Fruit fly (Drosophila melanogaster): ENCODE data around the gene CG5823.

Gene CG5823

DNA sequence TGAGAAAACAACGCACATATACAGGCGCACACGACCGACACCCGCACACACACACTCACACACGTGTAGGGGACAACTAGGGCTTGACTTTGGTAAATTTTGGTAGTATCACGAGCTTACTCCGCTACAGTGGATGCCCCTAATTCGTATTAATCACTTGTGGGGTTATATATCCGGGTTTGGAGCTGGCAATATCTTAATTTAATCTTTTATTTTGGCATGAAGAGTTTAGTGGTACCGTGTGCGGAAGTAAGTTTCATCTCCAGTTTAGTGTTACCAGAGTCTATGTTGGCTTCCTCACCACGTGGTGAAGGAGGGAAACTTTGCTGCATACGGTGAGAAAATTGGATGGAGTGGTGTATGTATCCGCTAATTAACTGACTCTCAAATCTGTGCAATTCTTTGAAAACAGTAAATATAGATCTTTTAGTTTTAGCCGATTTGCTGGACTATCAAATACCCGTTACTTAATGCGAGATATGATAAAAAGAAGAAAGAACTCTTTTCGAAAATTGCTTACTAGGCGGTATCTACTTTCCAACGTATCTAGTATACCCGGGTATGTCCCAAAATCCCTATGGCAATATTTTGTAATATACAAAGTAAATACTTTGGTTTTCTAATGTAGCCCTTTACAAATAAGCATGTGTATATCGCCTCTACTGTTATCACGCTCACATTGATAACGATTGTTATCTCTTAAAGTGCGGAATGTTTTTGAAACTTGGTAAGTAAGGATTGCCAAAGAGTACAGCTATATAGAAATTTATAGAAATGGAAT is at the start of gene CG5823, which contains the start of gene P5cr-2:
TSS of gene CG5823 (minus strand) at position 263 of the 781 bp plus-strand sequence.
TSS of gene P5cr-2 (plus strand) at position 491 of the 781 bp plus-strand sequence.
- TF ChIP-seq h (optimal IDR thresholded peaks at IDR 0.05) (no peak), psq (optimal IDR thresholded peaks at IDR 0.05) (no peak), ttk (optimal IDR thresholded peaks at IDR 0.05) (no peak), insv (optimal IDR thresholded peaks at IDR 0.05) (no peak), Sin3A (optimal IDR thresholded peaks at IDR 0.05) (no peak), Myc (optimal IDR thresholded peaks at IDR 0.05) (no peak)

dm6 chr3R:17583658-17584460 is 49.5 kb upstream of the CG5823 start:
- TF ChIP-seq insv (optimal IDR thresholded peaks at IDR 0.05), result no peak
- TF ChIP-seq Myc (optimal IDR thresholded peaks at IDR 0.05), result no peak
- TF ChIP-seq ttk (optimal IDR thresholded peaks at IDR 0.05), result no peak
- no peak for TF ChIP-seq psq (optimal IDR thresholded peaks at IDR 0.05)
- no peak for TF ChIP-seq h (optimal IDR thresholded peaks at IDR 0.05)
- no peak for TF ChIP-seq Sin3A (optimal IDR thresholded peaks at IDR 0.05)

DNA sequence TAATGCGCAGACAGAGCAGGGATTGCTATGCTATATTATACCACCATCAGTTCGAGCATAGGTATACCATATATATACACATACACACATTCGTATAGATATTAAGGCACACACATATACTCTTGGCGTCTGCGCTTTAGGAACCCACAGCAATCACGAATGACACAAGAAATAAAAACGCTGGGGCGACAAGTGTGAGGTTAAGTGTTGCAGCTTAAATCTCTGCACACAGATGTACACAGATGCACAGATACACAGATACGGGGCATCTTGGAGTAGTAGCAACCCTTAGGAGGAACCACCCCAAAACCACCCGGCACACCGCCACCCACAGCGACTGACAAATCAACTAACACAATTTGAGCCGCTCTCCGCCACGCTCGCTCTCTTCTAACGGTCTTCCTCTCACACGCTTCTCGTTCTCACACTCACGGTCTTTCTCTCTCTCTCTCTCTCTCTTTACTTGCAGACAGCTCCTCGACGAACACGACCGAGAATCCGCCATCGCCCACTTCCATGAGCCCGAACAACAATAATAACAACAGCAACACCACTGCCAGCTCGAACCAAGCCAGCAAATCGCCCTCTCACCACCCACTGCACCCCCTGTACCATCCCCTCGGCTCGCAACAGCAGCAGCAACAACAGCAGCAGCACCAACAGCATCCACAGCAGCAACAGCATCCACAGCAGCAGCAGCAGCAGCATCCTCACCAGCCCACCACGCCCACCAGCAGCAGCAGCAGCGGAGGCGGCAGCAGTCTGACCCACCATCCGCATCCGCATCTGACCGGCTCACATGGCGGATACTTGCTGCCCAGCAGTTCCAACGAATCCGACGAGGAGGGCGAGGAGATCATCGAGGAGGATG is 32.5 kb upstream of the CG5823 start:
- no peak for TF ChIP-seq Myc (optimal IDR thresholded peaks at IDR 0.05)
- TF ChIP-seq h (optimal IDR thresholded peaks at IDR 0.05), result no peak
- no peak for TF ChIP-seq insv (optimal IDR thresholded peaks at IDR 0.05)
- TF ChIP-seq ttk (optimal IDR thresholded peaks at IDR 0.05), result no peak
- no peak for TF ChIP-seq Sin3A (optimal IDR thresholded peaks at IDR 0.05)
- no peak for TF ChIP-seq psq (optimal IDR thresholded peaks at IDR 0.05)

DNA sequence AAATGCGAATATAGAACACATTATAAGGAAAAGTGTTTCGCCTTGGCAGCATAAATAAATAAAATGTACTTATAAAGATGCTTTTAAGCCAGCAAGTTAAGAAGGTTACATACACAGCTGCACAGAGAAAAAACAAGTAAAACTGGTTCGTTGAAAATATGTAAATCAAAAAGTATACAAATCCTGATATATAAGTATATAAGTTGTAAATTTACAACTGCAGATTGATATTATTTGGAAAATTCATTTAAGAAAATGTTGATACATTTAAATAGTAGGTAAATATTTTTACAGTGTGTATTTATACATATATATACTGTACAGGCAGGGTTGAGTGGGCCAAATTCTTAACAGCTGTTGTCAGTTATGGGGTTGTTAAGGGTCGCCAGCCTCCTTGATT is 30.4 kb upstream of the CG5823 start:
- no peak for TF ChIP-seq insv (optimal IDR thresholded peaks at IDR 0.05)
- no peak for TF ChIP-seq ttk (optimal IDR thresholded peaks at IDR 0.05)

dm6 chr3R:17561175-17561574 is 26.8 kb upstream of the CG5823 start:
- TF ChIP-seq ttk (optimal IDR thresholded peaks at IDR 0.05) (no peak), psq (optimal IDR thresholded peaks at IDR 0.05) (no peak), Sin3A (optimal IDR thresholded peaks at IDR 0.05) (no peak), insv (optimal IDR thresholded peaks at IDR 0.05) (no peak), Myc (optimal IDR thresholded peaks at IDR 0.05) (no peak), h (optimal IDR thresholded peaks at IDR 0.05) (no peak)

DNA sequence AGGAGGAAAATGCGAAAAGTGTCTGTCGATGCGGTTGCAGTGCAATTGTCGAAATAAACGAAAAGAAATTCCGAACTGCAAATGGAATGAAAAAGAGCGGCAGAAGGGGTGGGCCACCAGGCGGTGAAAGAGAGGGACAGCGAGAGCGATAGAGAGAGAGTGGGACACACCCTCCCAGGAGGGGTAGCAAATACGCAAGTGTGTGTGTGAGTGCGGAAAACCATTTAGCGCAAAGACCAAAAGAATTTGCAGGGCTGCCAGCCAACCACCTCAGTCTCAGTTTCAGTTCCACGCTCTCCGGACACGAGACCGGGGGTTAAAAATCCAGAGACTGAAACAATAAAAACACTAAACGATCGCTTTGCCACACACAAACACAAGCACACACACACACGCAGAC is 24.2 kb upstream of the CG5823 start, which contains the start of gene Hmx:
TSS of gene Hmx (plus strand) at position 301 of the 400 bp plus-strand sequence.
- TF ChIP-seq ttk (optimal IDR thresholded peaks at IDR 0.05) (no peak), Sin3A (optimal IDR thresholded peaks at IDR 0.05) (no peak), psq (optimal IDR thresholded peaks at IDR 0.05) (no peak), insv (optimal IDR thresholded peaks at IDR 0.05) (no peak), Myc (optimal IDR thresholded peaks at IDR 0.05) (no peak), h (optimal IDR thresholded peaks at IDR 0.05) (no peak)

dm6 chr3R:17557487-17557886 is 23.1 kb upstream of the CG5823 start:
- TF ChIP-seq psq (optimal IDR thresholded peaks at IDR 0.05), result no peak
- no peak for TF ChIP-seq h (optimal IDR thresholded peaks at IDR 0.05)
- TF ChIP-seq ttk (optimal IDR thresholded peaks at IDR 0.05), result no peak
- no peak for TF ChIP-seq insv (optimal IDR thresholded peaks at IDR 0.05)
- TF ChIP-seq Myc (optimal IDR thresholded peaks at IDR 0.05), result no peak
- no peak for TF ChIP-seq Sin3A (optimal IDR thresholded peaks at IDR 0.05)

- TF ChIP-seq insv (optimal IDR thresholded peaks at IDR 0.05) (no peak), Sin3A (optimal IDR thresholded peaks at IDR 0.05) (no peak), Myc (optimal IDR thresholded peaks at IDR 0.05) (no peak), h (optimal IDR thresholded peaks at IDR 0.05) (no peak), ttk (optimal IDR thresholded peaks at IDR 0.05) (no peak), psq (optimal IDR thresholded peaks at IDR 0.05) (no peak)
Observed at dm6 chr3R:17550827-17551468, 16.6 kb upstream of the CG5823 start.

DNA sequence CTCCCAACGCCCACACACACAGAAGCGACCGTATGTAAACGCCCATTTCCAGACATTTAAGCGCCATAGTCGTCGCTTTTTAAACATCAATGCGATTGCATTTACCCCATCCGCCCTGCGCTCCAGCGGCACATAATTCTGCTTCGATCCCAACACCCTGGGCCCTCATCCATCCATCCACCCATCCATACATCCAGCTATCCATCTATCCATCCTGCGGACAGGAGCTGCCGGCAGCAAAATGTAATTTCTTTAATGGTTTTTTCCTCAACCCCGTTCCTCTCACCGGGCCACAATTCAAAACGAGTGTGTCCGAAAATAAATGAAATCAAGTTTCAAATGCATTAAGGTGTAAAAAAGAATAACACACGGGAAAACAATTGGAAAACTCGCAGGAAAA is 15.6 kb upstream of the CG5823 start:
- TF ChIP-seq Myc (optimal IDR thresholded peaks at IDR 0.05), result no peak
- TF ChIP-seq psq (optimal IDR thresholded peaks at IDR 0.05), result no peak
- no peak for TF ChIP-seq insv (optimal IDR thresholded peaks at IDR 0.05)
- no peak for TF ChIP-seq Sin3A (optimal IDR thresholded peaks at IDR 0.05)
- no peak for TF ChIP-seq ttk (optimal IDR thresholded peaks at IDR 0.05)
- TF ChIP-seq h (optimal IDR thresholded peaks at IDR 0.05), result no peak

- TF ChIP-seq insv (optimal IDR thresholded peaks at IDR 0.05) (no peak), psq (optimal IDR thresholded peaks at IDR 0.05) (no peak), Myc (optimal IDR thresholded peaks at IDR 0.05) (no peak), Sin3A (optimal IDR thresholded peaks at IDR 0.05) (no peak), ttk (optimal IDR thresholded peaks at IDR 0.05) (no peak), h (optimal IDR thresholded peaks at IDR 0.05) (no peak)
Observed at dm6 chr3R:17546115-17546705, 11.8 kb upstream of the CG5823 start, which contains the start of gene Prx3. Gene Prx3 (minus strand): TSS chr3R:17546531.

DNA sequence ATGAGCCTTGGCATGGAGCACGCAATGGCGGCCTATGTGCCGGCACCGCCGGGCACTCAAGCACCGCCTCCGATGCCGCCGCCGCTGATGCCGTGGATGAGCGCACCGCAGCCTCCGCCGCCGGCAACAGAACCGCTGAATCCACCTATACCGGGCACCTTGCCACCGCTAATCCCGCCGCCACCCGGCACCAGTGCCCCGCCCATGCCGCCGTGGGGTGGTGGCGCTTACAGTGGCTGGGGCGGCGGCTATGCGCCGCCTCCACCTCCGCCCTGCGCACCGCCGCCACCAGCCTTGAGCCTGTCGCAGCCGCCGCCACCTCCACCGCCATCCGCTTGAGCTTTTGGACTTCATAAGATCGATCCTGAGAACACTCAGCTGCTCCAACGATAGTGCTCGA is 10.2 kb upstream of the CG5823 start:
- TF ChIP-seq Myc (optimal IDR thresholded peaks at IDR 0.05) (no peak), Sin3A (optimal IDR thresholded peaks at IDR 0.05) (no peak), insv (optimal IDR thresholded peaks at IDR 0.05) (no peak), ttk (optimal IDR thresholded peaks at IDR 0.05) (no peak), h (optimal IDR thresholded peaks at IDR 0.05) (no peak), psq (optimal IDR thresholded peaks at IDR 0.05) (no peak)
